Worm (Caenorhabditis elegans) whole organism, midembryonic: ENCODE data around the gene F29B9.5.
A peak's percentile ranks its signal among the peaks of the same experiment; 100 is the strongest.

ENCODE experiments used
- T22C8.4 ChIP-seq: fragments of 200-800 bp; sonication (Bioruptor generic); IDR thresholded peaks from 2 replicates; pipeline ENCODE4 v1.3.6; 2022; ENCODE audit warnings: missing genetic modification characterization, missing compliant biosample characterization
- cog-1 ChIP-seq: sonication (generic microtip); optimal IDR thresholded peaks from 2 replicates; lab custom pipeline; 2016; ENCODE audit warnings: missing genetic modification characterization, missing compliant biosample characterization
- flt-1 ChIP-seq: fragments of 200-800 bp; sonication (Bioruptor generic); IDR thresholded peaks from 2 replicates; pipeline ENCODE4 v1.3.6; 2022; ENCODE audit warnings: missing genetic modification characterization, missing compliant biosample characterization
- klf-2 ChIP-seq: fragments of 200-800 bp; sonication (Bioruptor generic); conservative IDR thresholded peaks from 2 replicates; pipeline ENCODE4 v1.3.6; 2022; ENCODE audit warnings: missing genetic modification reagents, missing genetic modification characterization, missing compliant biosample characterization
- med-1 ChIP-seq: sonication (generic microtip); optimal IDR thresholded peaks from 2 replicates; lab custom pipeline; 2017; ENCODE audit warnings: missing genetic modification characterization, mild to moderate bottlenecking, missing compliant biosample characterization, antibody characterized with exemption, missing genetic modification reagents; ENCODE audit not compliant: insufficient read depth
- ref-1 ChIP-seq: fragments of 200-800 bp; sonication (Bioruptor generic); conservative IDR thresholded peaks from 2 replicates; pipeline ENCODE4 v1.3.6; 2022; ENCODE audit warnings: missing genetic modification reagents, missing genetic modification characterization, missing compliant biosample characterization
- tab-1 ChIP-seq: fragments of 200-800 bp; sonication (Bioruptor generic); IDR thresholded peaks from 2 replicates; pipeline ENCODE4 v1.3.6; 2022; ENCODE audit warnings: missing genetic modification characterization, missing compliant biosample characterization
- ztf-23 ChIP-seq: fragments of 200-800 bp; sonication (Bioruptor generic); IDR thresholded peaks from 2 replicates; pipeline ENCODE4 v1.3.6; 2022; ENCODE audit warnings: missing genetic modification reagents, missing genetic modification characterization, missing compliant biosample characterization
- ztf-29 ChIP-seq: fragments of 200-800 bp; sonication (Bioruptor generic); IDR thresholded peaks from 2 replicates; pipeline ENCODE4 v1.3.6; 2022; ENCODE audit warnings: missing genetic modification reagents, missing genetic modification characterization, missing compliant biosample characterization

The F29B9.5 gene

DNA sequence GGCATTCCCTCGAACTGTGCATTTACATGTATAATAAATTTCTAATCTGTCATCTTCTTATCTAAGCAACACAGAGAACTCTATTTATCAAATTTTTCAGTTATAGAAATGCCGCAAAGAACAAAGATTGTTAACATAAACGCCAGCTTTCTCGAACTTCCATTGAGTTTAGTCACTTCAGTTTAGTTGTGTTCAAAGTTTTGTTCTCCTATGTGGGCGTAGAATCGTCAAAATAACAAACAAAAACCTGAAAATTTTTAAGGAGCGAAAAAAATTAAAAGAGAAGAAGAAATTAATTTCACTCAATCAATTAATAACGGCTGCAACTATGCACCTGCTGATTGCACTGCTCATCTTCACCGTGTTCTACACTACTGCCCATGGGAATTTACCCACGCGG is 16.2 kb upstream of the F29B9.5 start, which contains the start of gene R105.5:
TSS of gene R105.5 (plus strand) at position 301 of the 400 bp plus-strand sequence.
- TF ChIP-seq klf-2 (GFP tag; lab: Robert Waterston, UW) (no peak), ref-1 (GFP tag; lab: Robert Waterston, UW) (no peak), ztf-29 (no peak), cog-1 (no peak), ztf-23 (GFP tag; lab: Robert Waterston, UW) (no peak), med-1 (GFP tag; lab: Kevin White, UChicago) (no peak), tab-1 (GFP tag; lab: Robert Waterston, UW) (no peak), flt-1 (no peak), T22C8.4 (GFP tag; lab: Robert Waterston, UW) (no peak)

DNA sequence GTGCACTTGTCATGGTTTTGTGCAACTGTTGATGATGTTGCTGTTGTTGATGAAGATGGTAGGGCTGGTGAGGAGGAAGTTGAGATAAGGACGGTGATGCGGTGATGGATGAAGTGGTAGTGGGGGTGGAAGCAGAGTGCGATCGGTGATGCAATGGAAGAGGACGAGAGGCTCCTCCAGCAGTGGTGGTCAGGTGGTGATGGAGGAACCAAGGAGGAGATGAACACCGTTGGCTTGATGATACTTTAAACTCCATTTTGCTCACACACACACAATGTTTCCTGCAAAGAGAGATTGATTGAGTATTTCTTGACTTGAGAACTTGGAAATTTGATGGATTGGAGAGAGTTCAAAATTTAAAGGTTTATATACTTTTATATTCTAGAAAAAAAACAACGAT is 14.4 kb upstream of the F29B9.5 start, which contains the start of gene F19C7.8:
TSS of gene F19C7.8 (minus strand) at position 256 of the 400 bp plus-strand sequence.
- TF ChIP-seq klf-2 (GFP tag; lab: Robert Waterston, UW) (no peak), med-1 (GFP tag; lab: Kevin White, UChicago) (no peak), T22C8.4 (GFP tag; lab: Robert Waterston, UW) (no peak), ztf-23 (GFP tag; lab: Robert Waterston, UW) (no peak), cog-1 (no peak), tab-1 (GFP tag; lab: Robert Waterston, UW) (no peak), ref-1 (GFP tag; lab: Robert Waterston, UW) (no peak), ztf-29 (no peak), flt-1 (no peak)

DNA sequence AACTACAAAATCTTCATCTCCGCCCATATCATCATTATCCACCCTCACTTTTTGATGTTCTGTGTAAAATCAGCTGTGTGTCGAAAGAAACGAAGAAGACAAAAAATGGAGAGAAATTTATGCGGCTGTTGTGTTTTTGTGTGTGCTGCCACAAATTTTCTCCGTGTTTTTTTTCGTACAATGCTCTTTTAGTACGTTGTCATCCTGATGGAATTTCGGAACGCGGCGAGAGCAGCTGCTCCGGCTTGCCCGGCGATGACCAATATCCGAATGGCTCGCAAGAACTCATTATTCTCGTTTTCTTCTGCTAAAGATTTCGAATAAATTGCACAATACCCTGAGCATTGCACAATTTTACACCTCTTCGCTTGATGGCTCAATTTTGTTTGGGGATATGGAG is 12.9 kb upstream of the F29B9.5 start:
- TF ChIP-seq ztf-23 (GFP tag; lab: Robert Waterston, UW) (no peak), flt-1 (no peak), med-1 (GFP tag; lab: Kevin White, UChicago) (no peak), T22C8.4 (GFP tag; lab: Robert Waterston, UW) (no peak), ztf-29 (no peak), cog-1 (no peak), tab-1 (GFP tag; lab: Robert Waterston, UW) (no peak), klf-2 (GFP tag; lab: Robert Waterston, UW) (no peak), ref-1 (GFP tag; lab: Robert Waterston, UW) (no peak)

DNA sequence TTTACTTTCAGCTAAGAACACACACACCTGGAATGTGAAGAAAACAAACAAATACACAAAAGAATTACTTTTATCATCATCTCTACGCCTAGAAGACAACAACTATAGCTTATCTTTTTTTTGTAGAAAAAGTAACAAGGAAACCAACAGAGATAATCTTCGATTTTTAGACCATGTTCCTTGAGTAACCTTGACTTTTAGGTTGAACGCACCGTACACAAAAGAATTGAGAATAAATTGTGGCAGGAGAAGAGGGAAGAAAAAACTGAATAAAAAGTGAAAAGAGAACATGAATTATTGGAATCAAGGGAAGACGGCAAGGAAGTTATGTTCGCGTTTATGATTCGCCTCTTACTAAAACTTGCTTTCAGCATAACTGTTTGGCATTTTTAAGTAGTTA is 11.3 kb upstream of the F29B9.5 start:
- no peak for TF ChIP-seq tab-1 (GFP tag; lab: Robert Waterston, UW)
- TF ChIP-seq ztf-29: no peak
- no peak for TF ChIP-seq flt-1
- TF ChIP-seq ref-1 (GFP tag; lab: Robert Waterston, UW): no peak

DNA sequence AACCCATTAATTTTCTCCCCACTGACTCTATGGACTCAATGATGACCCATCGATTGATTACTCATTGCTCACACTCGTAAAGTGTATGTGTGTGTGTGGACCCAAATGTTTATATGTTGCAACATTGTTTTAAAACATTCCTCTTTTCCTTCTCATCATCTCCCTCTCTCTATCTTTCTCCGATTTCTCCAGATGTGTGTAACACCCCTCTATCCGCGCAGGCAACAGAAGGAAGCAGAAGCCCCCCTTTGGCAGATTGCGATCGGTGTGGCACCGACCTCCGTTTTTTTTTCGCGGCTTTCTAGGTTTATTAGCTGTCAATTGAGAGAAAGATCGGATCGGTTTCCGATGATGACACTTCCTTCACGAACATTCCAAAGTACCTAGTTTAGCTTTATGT is 8.6 kb upstream of the F29B9.5 start:
- TF ChIP-seq flt-1 (no peak), T22C8.4 (GFP tag; lab: Robert Waterston, UW) (no peak), klf-2 (GFP tag; lab: Robert Waterston, UW) (no peak), ref-1 (GFP tag; lab: Robert Waterston, UW) (0 out of 2 replicates have a peak, but pooled peaks have one; percentile 27), med-1 (GFP tag; lab: Kevin White, UChicago) (no peak), ztf-29 (peak; percentile 68; the same call in 1 of the 2 replicates), ztf-23 (GFP tag; lab: Robert Waterston, UW) (no peak), cog-1 (no peak), tab-1 (GFP tag; lab: Robert Waterston, UW) (no peak)

DNA sequence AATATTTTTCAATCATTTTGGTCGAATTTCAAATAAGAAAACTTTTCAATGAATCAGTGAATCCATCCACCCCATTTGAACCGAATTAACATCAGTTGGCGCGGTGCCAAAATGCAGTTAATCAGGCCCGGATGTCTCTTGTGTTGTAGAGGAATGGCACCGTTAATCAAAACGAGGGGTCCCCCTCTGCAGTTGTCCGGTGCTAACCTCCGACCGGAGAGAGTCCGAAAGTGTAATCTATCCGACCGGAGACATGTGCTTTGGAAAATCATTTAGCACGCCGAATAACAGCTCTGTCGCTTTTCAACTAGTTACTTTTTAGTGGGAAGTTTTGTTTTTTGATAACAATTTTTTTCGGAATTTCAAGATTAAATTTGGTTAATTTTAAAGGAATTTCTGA is 7.0 kb upstream of the F29B9.5 start:
- TF ChIP-seq ztf-23 (GFP tag; lab: Robert Waterston, UW) (no peak), cog-1 (no peak), tab-1 (GFP tag; lab: Robert Waterston, UW) (no peak), ref-1 (GFP tag; lab: Robert Waterston, UW) (no peak), flt-1 (no peak), T22C8.4 (GFP tag; lab: Robert Waterston, UW) (no peak), med-1 (GFP tag; lab: Kevin White, UChicago) (no peak), klf-2 (GFP tag; lab: Robert Waterston, UW) (no peak)

ce11 chrIV:4647385-4647784 is 4.8 kb upstream of the F29B9.5 start, which contains the start of gene F29B9.8:
Gene F29B9.8, plus strand, starts transcription at chrIV:4647685.
- no peak for TF ChIP-seq ref-1 (GFP tag; lab: Robert Waterston, UW)
- TF ChIP-seq tab-1 (GFP tag; lab: Robert Waterston, UW): no peak
- no peak for TF ChIP-seq flt-1
- no peak for TF ChIP-seq med-1 (GFP tag; lab: Kevin White, UChicago)
- TF ChIP-seq ztf-23 (GFP tag; lab: Robert Waterston, UW): no peak
- TF ChIP-seq klf-2 (GFP tag; lab: Robert Waterston, UW): no peak

ce11 chrIV:4649460-4649859 is 2.8 kb upstream of the F29B9.5 start, which contains the start of gene F29B9.7:
Gene F29B9.7, plus strand, starts transcription at chrIV:4649760.
- TF ChIP-seq flt-1: no peak
- TF ChIP-seq cog-1: no peak
- no peak for TF ChIP-seq ref-1 (GFP tag; lab: Robert Waterston, UW)
- no peak for TF ChIP-seq ztf-23 (GFP tag; lab: Robert Waterston, UW)
- no peak for TF ChIP-seq T22C8.4 (GFP tag; lab: Robert Waterston, UW)
- no peak for TF ChIP-seq ztf-29
- no peak for TF ChIP-seq med-1 (GFP tag; lab: Kevin White, UChicago)
- no peak for TF ChIP-seq klf-2 (GFP tag; lab: Robert Waterston, UW)
- no peak for TF ChIP-seq tab-1 (GFP tag; lab: Robert Waterston, UW)

DNA sequence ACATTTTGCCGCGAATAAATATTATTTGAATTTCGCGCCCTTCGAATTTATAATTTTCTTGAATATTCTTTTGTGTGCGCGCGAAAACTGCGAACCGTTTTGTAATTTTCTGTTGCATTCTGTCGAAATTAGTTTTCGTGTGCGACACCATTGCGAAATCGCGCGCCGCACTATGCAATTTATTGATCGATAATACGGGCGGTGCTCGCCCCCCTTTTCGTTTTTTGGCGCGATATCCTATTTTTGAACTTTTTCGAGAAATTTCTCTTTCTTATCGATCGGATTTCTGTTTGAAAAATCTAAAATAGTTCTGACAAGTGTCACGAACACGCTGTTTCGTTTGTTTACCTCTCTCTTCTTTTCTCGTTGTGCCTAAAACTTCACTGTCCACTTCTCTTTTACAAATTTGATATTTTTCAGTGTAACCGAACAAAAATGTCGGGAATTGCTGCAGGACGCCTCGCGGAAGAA is 1.6 kb upstream of the F29B9.5 start, which contains the start of gene ubc-9:
TSS of gene ubc-9 (plus strand) at position 421 of the 471 bp plus-strand sequence.
- no peak for TF ChIP-seq cog-1
- TF ChIP-seq flt-1: peak; percentile 58; the same call in 1 of the 2 replicates
- 0 out of 2 replicates have a peak, but pooled peaks have one; percentile 45 for TF ChIP-seq ztf-23 (GFP tag; lab: Robert Waterston, UW)
- no peak for TF ChIP-seq ref-1 (GFP tag; lab: Robert Waterston, UW)
- no peak for TF ChIP-seq klf-2 (GFP tag; lab: Robert Waterston, UW)
- no peak for TF ChIP-seq med-1 (GFP tag; lab: Kevin White, UChicago)
- 0 out of 2 replicates have a peak, but pooled peaks have one; percentile 55 for TF ChIP-seq tab-1 (GFP tag; lab: Robert Waterston, UW)
- TF ChIP-seq ztf-29: no peak
- TF ChIP-seq T22C8.4 (GFP tag; lab: Robert Waterston, UW): peak; percentile 99
